Worm (Caenorhabditis elegans) whole organism, midembryonic: ENCODE measurements around the gene comt-4.

Experiments used
- T22C8.4 ChIP-seq: fragments of 200-800 bp; sonication (Bioruptor generic); IDR thresholded peaks from 2 replicates; pipeline ENCODE4 v1.3.6; 2022; ENCODE audit warnings: missing genetic modification characterization, missing compliant biosample characterization
- cog-1 ChIP-seq: sonication (generic microtip); optimal IDR thresholded peaks from 2 replicates; lab custom pipeline; 2016; ENCODE audit warnings: missing genetic modification characterization, missing compliant biosample characterization
- flt-1 ChIP-seq: fragments of 200-800 bp; sonication (Bioruptor generic); IDR thresholded peaks from 2 replicates; pipeline ENCODE4 v1.3.6; 2022; ENCODE audit warnings: missing genetic modification characterization, missing compliant biosample characterization
- klf-2 ChIP-seq: fragments of 200-800 bp; sonication (Bioruptor generic); conservative IDR thresholded peaks from 2 replicates; pipeline ENCODE4 v1.3.6; 2022; ENCODE audit warnings: missing genetic modification reagents, missing genetic modification characterization, missing compliant biosample characterization
- med-1 ChIP-seq: sonication (generic microtip); optimal IDR thresholded peaks from 2 replicates; lab custom pipeline; 2017; ENCODE audit warnings: missing genetic modification characterization, mild to moderate bottlenecking, missing compliant biosample characterization, antibody characterized with exemption, missing genetic modification reagents; ENCODE audit not compliant: insufficient read depth
- ref-1 ChIP-seq: fragments of 200-800 bp; sonication (Bioruptor generic); conservative IDR thresholded peaks from 2 replicates; pipeline ENCODE4 v1.3.6; 2022; ENCODE audit warnings: missing genetic modification reagents, missing genetic modification characterization, missing compliant biosample characterization
- tab-1 ChIP-seq: fragments of 200-800 bp; sonication (Bioruptor generic); IDR thresholded peaks from 2 replicates; pipeline ENCODE4 v1.3.6; 2022; ENCODE audit warnings: missing genetic modification characterization, missing compliant biosample characterization
- ztf-23 ChIP-seq: fragments of 200-800 bp; sonication (Bioruptor generic); IDR thresholded peaks from 2 replicates; pipeline ENCODE4 v1.3.6; 2022; ENCODE audit warnings: missing genetic modification reagents, missing genetic modification characterization, missing compliant biosample characterization
- ztf-29 ChIP-seq: fragments of 200-800 bp; sonication (Bioruptor generic); IDR thresholded peaks from 2 replicates; pipeline ENCODE4 v1.3.6; 2022; ENCODE audit warnings: missing genetic modification reagents, missing genetic modification characterization, missing compliant biosample characterization

DNA sequence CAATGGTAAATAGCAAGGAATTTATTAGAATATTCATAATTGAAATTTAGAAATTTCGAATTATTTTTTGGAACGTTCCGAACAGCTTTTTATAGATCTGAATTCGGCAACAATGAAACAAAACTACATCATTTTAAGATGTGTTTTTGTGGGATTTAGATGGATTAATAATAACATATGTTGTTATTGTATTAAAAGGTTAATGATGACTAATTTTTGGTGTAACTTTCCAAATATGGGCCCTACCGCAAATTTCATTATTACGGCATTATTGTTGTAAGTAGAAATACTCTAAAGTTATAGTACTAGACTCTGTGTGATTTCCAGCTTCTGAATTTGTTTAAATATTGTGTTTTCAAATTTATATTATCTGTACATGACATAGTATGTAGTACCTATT is 36.2 kb downstream of the comt-4 start, which contains the start of gene F59A7.11:
- TF ChIP-seq ztf-23 (no peak), flt-1 (no peak), klf-2 (GFP tag; lab: Robert Waterston, UW) (no peak), med-1 (GFP tag; lab: Kevin White, UChicago) (no peak), tab-1 (GFP tag; lab: Robert Waterston, UW) (no peak), cog-1 (no peak), ref-1 (GFP tag; lab: Robert Waterston, UW) (no peak), ztf-29 (no peak), T22C8.4 (GFP tag; lab: Robert Waterston, UW) (no peak)
